Worm (Caenorhabditis elegans) whole organism, L1 larva: ENCODE data around the gene Y67D8B.3.

Experiments used
- C04F5.9 ChIP-seq: sonication (generic microtip); optimal IDR thresholded peaks from 2 replicates; lab custom pipeline; 2016; ENCODE audit warnings: missing genetic modification characterization, missing compliant biosample characterization
- C16A3.4 ChIP-seq: fragments of 150-350 bp; optimal IDR thresholded peaks from 2 replicates; lab custom pipeline; 2014; ENCODE audit warnings: missing biosample characterization, missing genetic modification characterization
- F16B12.6 ChIP-seq: fragments of 150-350 bp; optimal IDR thresholded peaks from 2 replicates; lab custom pipeline; 2014; ENCODE audit warnings: missing biosample characterization, missing genetic modification characterization
- ces-1 ChIP-seq: fragments of 150-350 bp; optimal IDR thresholded peaks from 2 replicates; lab custom pipeline; 2014; ENCODE audit warnings: missing biosample characterization, missing genetic modification reagents, missing genetic modification characterization
- dsc-1 ChIP-seq: sonication (generic microtip); optimal IDR thresholded peaks from 2 replicates; lab custom pipeline; 2016; ENCODE audit warnings: mild to moderate bottlenecking, missing genetic modification characterization, missing compliant biosample characterization
- efl-1 ChIP-seq, 4 experiments: fragments of 150-350 bp; optimal IDR thresholded peaks in 3 of 4; peaks in 1 of 4; 1 replicate in 1 of 4; 2 replicates in 3 of 4; lab custom pipeline; 2014; ENCODE audit warnings: missing biosample characterization in 2 of 4, missing genetic modification characterization in 2 of 4, missing genetic modification reagents in 2 of 4
- egl-13 ChIP-seq: sonication (generic microtip); optimal IDR thresholded peaks from 2 replicates; lab custom pipeline; 2016; ENCODE audit warnings: missing genotype, missing genetic modification reagents, missing genetic modification characterization, missing compliant biosample characterization
- egl-27 ChIP-seq, 2 experiments: fragments of 150-350 bp in 1 of 2; sonication (generic microtip); optimal IDR thresholded peaks; 3 replicates each; lab custom pipeline; 2017 to 2018; ENCODE audit warnings: missing biosample characterization in 2 of 2, missing genetic modification characterization in 2 of 2, missing genetic modification reagents in 2 of 2
- fkh-4 ChIP-seq: sonication (generic microtip); optimal IDR thresholded peaks from 2 replicates; lab custom pipeline; 2016; ENCODE audit warnings: missing compliant biosample characterization, missing genetic modification characterization, borderline replicate concordance
- fkh-8 ChIP-seq: sonication (generic microtip); optimal IDR thresholded peaks from 2 replicates; lab custom pipeline; 2016; ENCODE audit warnings: mild to moderate bottlenecking, missing genetic modification characterization, missing compliant biosample characterization
- fos-1 ChIP-seq: fragments of 150-350 bp; optimal IDR thresholded peaks from 2 replicates; lab custom pipeline; 2014; ENCODE audit warnings: missing biosample characterization, missing genetic modification characterization
- jun-1 ChIP-seq: fragments of 150-350 bp; optimal IDR thresholded peaks from 2 replicates; lab custom pipeline; 2014; ENCODE audit warnings: missing biosample characterization, missing genetic modification reagents, missing genetic modification characterization
- lin-14 ChIP-seq: fragments of 200-800 bp; sonication (Bioruptor generic); optimal IDR thresholded peaks from 2 replicates; lab custom pipeline; 2018; ENCODE audit warnings: mild to moderate bottlenecking, missing genetic modification characterization, moderate library complexity, missing compliant biosample characterization
- lin-15B ChIP-seq: fragments of 150-350 bp; sonication (generic microtip); optimal IDR thresholded peaks from 3 replicates; lab custom pipeline; 2014; ENCODE audit warnings: missing biosample characterization, missing genetic modification characterization
- lin-35 ChIP-seq, 2 experiments: fragments of 150-350 bp; optimal IDR thresholded peaks; 2 replicates each; lab custom pipeline; 2014; ENCODE audit warnings: missing biosample characterization in 2 of 2, missing genetic modification characterization in 2 of 2, missing genetic modification reagents in 2 of 2
- lsy-2 ChIP-seq, 2 experiments: fragments of 150-350 bp; optimal IDR thresholded peaks; 2 replicates each; lab custom pipeline; 2014; ENCODE audit warnings: missing biosample characterization in 2 of 2, missing genetic modification characterization in 2 of 2
- mab-9 ChIP-seq: fragments of 200-800 bp; sonication (Bioruptor generic); IDR thresholded peaks from 2 replicates; pipeline ENCODE4 v1.3.6; 2022; ENCODE audit warnings: missing genetic modification reagents, missing genetic modification characterization, missing compliant biosample characterization
- mep-1 ChIP-seq: fragments of 150-350 bp; optimal IDR thresholded peaks from 2 replicates; lab custom pipeline; 2014; ENCODE audit warnings: missing biosample characterization, missing genetic modification characterization
- nhr-19 ChIP-seq: fragments of 200-800 bp; sonication (Bioruptor generic); conservative IDR thresholded peaks from 2 replicates; pipeline ENCODE4 v1.3.6; 2022; ENCODE audit warnings: missing genetic modification characterization, missing compliant biosample characterization
- nhr-237 ChIP-seq: fragments of 150-350 bp; optimal IDR thresholded peaks from 2 replicates; lab custom pipeline; 2014; ENCODE audit warnings: missing biosample characterization, missing genetic modification characterization
- nhr-47 ChIP-seq: sonication (generic microtip); optimal IDR thresholded peaks from 2 replicates; lab custom pipeline; 2016; ENCODE audit warnings: mild to moderate bottlenecking, missing genetic modification characterization, moderate library complexity, missing compliant biosample characterization
- nhr-71 ChIP-seq: sonication (generic microtip); optimal IDR thresholded peaks from 2 replicates; lab custom pipeline; 2016; ENCODE audit warnings: mild to moderate bottlenecking, missing genetic modification characterization, moderate library complexity, missing compliant biosample characterization
- nhr-76 ChIP-seq: sonication (generic microtip); optimal IDR thresholded peaks from 2 replicates; lab custom pipeline; 2017; ENCODE audit warnings: missing biosample characterization, missing genetic modification characterization
- nhr-77 ChIP-seq: fragments of 150-350 bp; optimal IDR thresholded peaks from 2 replicates; lab custom pipeline; 2014; ENCODE audit warnings: missing biosample characterization, missing genetic modification characterization
- nhr-84 ChIP-seq: sonication (generic microtip); optimal IDR thresholded peaks from 2 replicates; lab custom pipeline; 2017; ENCODE audit warnings: missing biosample characterization, missing genetic modification characterization
- nhr-85 ChIP-seq: sonication (generic microtip); peaks from one replicate; lab custom pipeline; 2016; ENCODE audit warnings: missing genetic modification characterization, inconsistent platforms, missing compliant biosample characterization
- nhr-90 ChIP-seq: sonication (generic microtip); optimal IDR thresholded peaks from 2 replicates; lab custom pipeline; 2016; ENCODE audit warnings: mild to moderate bottlenecking, missing genetic modification characterization, missing compliant biosample characterization; ENCODE audit not compliant: poor library complexity
- pqm-1 ChIP-seq: sonication (generic microtip); optimal IDR thresholded peaks from 3 replicates; lab custom pipeline; 2017; ENCODE audit warnings: missing biosample characterization, missing genetic modification characterization
- snu-23 ChIP-seq: sonication (generic microtip); optimal IDR thresholded peaks from 2 replicates; lab custom pipeline; 2016; ENCODE audit warnings: missing genetic modification characterization, missing compliant biosample characterization
- sox-4 ChIP-seq: sonication (generic microtip); optimal IDR thresholded peaks from 2 replicates; lab custom pipeline; 2016; ENCODE audit warnings: missing genetic modification characterization, missing compliant biosample characterization
- tbx-2 ChIP-seq: sonication (generic microtip); optimal IDR thresholded peaks from 2 replicates; lab custom pipeline; 2016; ENCODE audit warnings: missing genetic modification characterization, missing compliant biosample characterization
- tlp-1 ChIP-seq: fragments of 150-350 bp; optimal IDR thresholded peaks from 2 replicates; lab custom pipeline; 2014; ENCODE audit warnings: missing biosample characterization, missing genetic modification characterization
- unc-130 ChIP-seq: fragments of 150-350 bp; optimal IDR thresholded peaks from 2 replicates; lab custom pipeline; 2017; ENCODE audit warnings: missing biosample characterization, missing genetic modification characterization, inconsistent platforms
- unc-98 ChIP-seq: fragments of 200-800 bp; sonication (Bioruptor generic); IDR thresholded peaks from 2 replicates; pipeline ENCODE4 v1.3.6; 2022; ENCODE audit warnings: missing genetic modification characterization, missing compliant biosample characterization
- vab-15 ChIP-seq: sonication (generic microtip); optimal IDR thresholded peaks from 2 replicates; lab custom pipeline; 2017; ENCODE audit warnings: missing genotype, mild to moderate bottlenecking, missing genetic modification characterization, missing compliant biosample characterization
- xbp-1 ChIP-seq: sonication (generic microtip); optimal IDR thresholded peaks from 2 replicates; lab custom pipeline; 2016; ENCODE audit warnings: missing genetic modification characterization, missing compliant biosample characterization
- ztf-11 ChIP-seq, 2 experiments: sonication (generic microtip); optimal IDR thresholded peaks; 2 replicates each; lab custom pipeline; 2016 to 2017; ENCODE audit warnings: missing genetic modification characterization in 2 of 2, missing biosample characterization in 1 of 2, missing compliant biosample characterization in 1 of 2
- ztf-4 ChIP-seq: fragments of 150-350 bp; optimal IDR thresholded peaks from 2 replicates; lab custom pipeline; 2014; ENCODE audit warnings: missing biosample characterization, missing genetic modification characterization

Y67D8B.3 gene

DNA sequence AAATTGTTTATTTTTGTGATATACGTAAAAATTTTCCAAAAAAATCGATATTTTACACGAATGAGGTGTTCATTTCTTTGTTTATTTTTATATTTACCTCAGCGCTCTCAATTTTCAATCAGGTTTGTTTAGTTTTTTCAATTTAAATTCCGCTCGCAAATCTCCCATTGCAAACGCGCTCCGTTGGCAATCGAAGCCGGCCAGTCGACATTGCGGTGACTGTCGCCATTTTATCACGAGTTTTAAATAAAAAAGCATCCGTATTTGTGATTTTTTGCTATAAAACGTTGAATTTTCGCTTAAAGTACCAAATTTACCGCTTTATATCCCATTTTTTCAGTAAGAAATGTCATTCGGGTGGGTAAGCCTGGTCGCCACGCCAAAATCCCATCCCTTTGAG is 11.4 kb upstream of the Y67D8B.3 start, which contains the start of gene slmp-1 (continued):
- TF ChIP-seq nhr-77 (tag; lab: Kevin White, UChicago): no peak
- TF ChIP-seq pqm-1: no peak
- no peak for TF ChIP-seq jun-1 (tag; lab: Kevin White, UChicago)
- peak; percentile 36 for TF ChIP-seq tbx-2 (tag; lab: Kevin White, UChicago)
- TF ChIP-seq fkh-8 (tag; lab: Kevin White, UChicago): no peak
- TF ChIP-seq ces-1 (GFP tag; lab: Kevin White, UChicago): no peak

DNA sequence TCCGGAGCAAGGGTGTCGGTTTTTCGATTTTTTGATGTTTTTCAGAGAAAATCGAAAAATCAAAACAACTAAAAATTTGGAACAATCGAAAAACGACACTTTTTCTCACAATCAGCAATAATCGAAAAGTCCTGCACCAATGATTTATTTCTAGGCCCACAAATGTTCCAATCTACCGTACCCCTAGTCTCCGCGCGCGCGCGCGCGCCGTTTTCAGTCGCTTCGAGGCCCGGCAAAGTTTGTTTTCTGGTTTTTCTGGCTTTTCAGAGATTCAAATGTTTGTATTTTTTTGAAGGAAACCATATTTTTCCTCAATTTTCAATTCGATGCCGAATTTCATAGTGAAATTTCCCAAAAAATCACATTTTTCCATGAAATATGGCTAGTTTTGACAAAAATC is 9.9 kb upstream of the Y67D8B.3 start:
- TF ChIP-seq nhr-71 (tag; lab: Kevin White, UChicago): no peak
- no peak for TF ChIP-seq lin-14
- no peak for TF ChIP-seq nhr-237 (tag; lab: Kevin White, UChicago)
- TF ChIP-seq C16A3.4 (tag; lab: Kevin White, UChicago): no peak
- no peak for TF ChIP-seq egl-27 (tag; optimal IDR thresholded peaks at IDR 0.05; lab: Kevin White, UChicago)
- TF ChIP-seq ces-1 (GFP tag; lab: Kevin White, UChicago): no peak
- no peak for TF ChIP-seq nhr-19 (GFP tag; lab: Robert Waterston, UW)
- TF ChIP-seq jun-1 (tag; lab: Kevin White, UChicago): no peak
- TF ChIP-seq lin-35 (GFP tag; optimal IDR thresholded peaks at IDR 0.05; lab: Kevin White, UChicago): no peak
- no peak for TF ChIP-seq fkh-4 (tag; lab: Kevin White, UChicago)
- no peak for TF ChIP-seq lin-15B
- TF ChIP-seq ztf-11 (tag; optimal IDR thresholded peaks at IDR 0.05; lab: Kevin White, UChicago): no peak
- no peak for TF ChIP-seq nhr-85 (tag; lab: Kevin White, UChicago)

DNA sequence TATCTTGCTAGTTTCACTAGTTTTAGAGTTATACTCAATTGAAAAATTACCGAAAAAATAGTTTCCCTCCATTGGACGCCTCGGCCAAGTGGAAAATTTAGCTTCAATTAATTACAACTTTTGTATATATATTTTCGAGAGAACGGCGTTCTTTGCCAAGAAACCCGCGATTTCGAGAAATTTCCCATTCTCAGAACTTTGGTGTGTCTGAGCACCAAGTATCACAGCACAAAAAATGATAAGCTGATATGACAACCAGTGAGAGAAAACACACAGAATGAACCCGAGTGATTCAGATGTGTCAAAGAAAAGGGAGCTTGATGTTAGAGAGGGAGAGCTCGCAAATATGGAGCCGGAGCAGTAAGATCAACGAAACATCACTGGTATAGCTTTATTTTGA is 3.0 kb downstream of the Y67D8B.3 start:
- TF ChIP-seq sox-4 (tag; lab: Kevin White, UChicago) (peak; percentile 19), C16A3.4 (tag; lab: Kevin White, UChicago) (no peak), vab-15 (tag; lab: Kevin White, UChicago) (no peak), nhr-47 (tag; lab: Kevin White, UChicago) (peak; percentile 43), nhr-71 (tag; lab: Kevin White, UChicago) (peak; percentile 57), mab-9 (GFP tag; lab: Robert Waterston, UW) (no peak), unc-98 (GFP tag; lab: Robert Waterston, UW) (no peak), nhr-76 (tag; lab: Kevin White, UChicago) (no peak), dsc-1 (tag; lab: Kevin White, UChicago) (peak; percentile 50), fkh-8 (tag; lab: Kevin White, UChicago) (peak; percentile 76), unc-130 (tag; lab: Kevin White, UChicago) (no peak), xbp-1 (tag; lab: Kevin White, UChicago) (no peak), fos-1 (tag; lab: Kevin White, UChicago) (no peak), mep-1 (tag; lab: Kevin White, UChicago) (no peak), efl-1 (optimal IDR thresholded peaks at IDR 0.05; lab: Kevin White, UChicago) (no peak), efl-1 (GFP tag; optimal IDR thresholded peaks at IDR 0.05 in 1 of 2; lab: Kevin White, UChicago) (no peak), tlp-1 (tag; lab: Kevin White, UChicago) (no peak), lsy-2 (tag; optimal IDR thresholded peaks at IDR 0.05; lab: Kevin White, UChicago) (no peak), nhr-84 (tag; lab: Kevin White, UChicago) (no peak), snu-23 (GFP tag; lab: Kevin White, UChicago) (no peak), nhr-90 (no peak), ztf-4 (tag; lab: Kevin White, UChicago) (no peak), F16B12.6 (tag; lab: Kevin White, UChicago) (no peak), egl-13 (no peak), C04F5.9 (tag; lab: Kevin White, UChicago) (no peak)
- TF ChIP-seq, all 84 proteins: peak for 5
